Worm (Caenorhabditis elegans) whole organism, L2 larva: ENCODE results near the gene elks-1.
"Not testable (repeated sequence)": the region's sequence is repeated elsewhere in the genome, so short reads cannot be mapped to it uniquely, and the experiment has no call there.

Experiments
- F13H6.1 ChIP-seq: sonication (generic microtip); optimal IDR thresholded peaks from 2 replicates; lab custom pipeline; 2016; ENCODE audit warnings: missing genetic modification characterization, missing compliant biosample characterization
- R02D3.7 ChIP-seq: fragments of 150-350 bp; optimal IDR thresholded peaks from 2 replicates; lab custom pipeline; 2014; ENCODE audit warnings: missing biosample characterization, missing genetic modification characterization
- ZK546.5 ChIP-seq: sonication (generic microtip); optimal IDR thresholded peaks from 2 replicates; lab custom pipeline; 2017; ENCODE audit warnings: missing biosample characterization, missing genetic modification characterization
- aly-2 ChIP-seq: fragments of 150-350 bp; optimal IDR thresholded peaks from 2 replicates; lab custom pipeline; 2014; ENCODE audit warnings: missing biosample characterization, missing genetic modification characterization
- ceh-16 ChIP-seq: fragments of 150-350 bp; optimal IDR thresholded peaks from 2 replicates; lab custom pipeline; 2014; ENCODE audit warnings: missing biosample characterization, missing genetic modification characterization
- dmd-4 ChIP-seq: sonication (generic microtip); optimal IDR thresholded peaks from 2 replicates; lab custom pipeline; 2017; ENCODE audit warnings: missing biosample characterization, missing genetic modification characterization
- egl-27 ChIP-seq: sonication (generic microtip); optimal IDR thresholded peaks from 3 replicates; lab custom pipeline; 2017; ENCODE audit warnings: missing biosample characterization, missing genetic modification reagents, missing genetic modification characterization
- elt-1 ChIP-seq: fragments of 150-350 bp; optimal IDR thresholded peaks from 2 replicates; lab custom pipeline; 2014; ENCODE audit warnings: missing biosample characterization, missing genetic modification characterization
- fos-1 ChIP-seq: fragments of 150-350 bp; optimal IDR thresholded peaks from 2 replicates; lab custom pipeline; 2014; ENCODE audit warnings: missing biosample characterization, missing genetic modification characterization
- gmeb-1 ChIP-seq: fragments of 150-350 bp; optimal IDR thresholded peaks from 2 replicates; lab custom pipeline; 2014; ENCODE audit warnings: missing biosample characterization, missing genetic modification characterization
- lin-13 ChIP-seq: fragments of 150-350 bp; optimal IDR thresholded peaks from 2 replicates; lab custom pipeline; 2014; ENCODE audit warnings: missing biosample characterization, missing genetic modification reagents, missing genetic modification characterization
- lin-39 ChIP-seq: fragments of 150-350 bp; optimal IDR thresholded peaks from 2 replicates; lab custom pipeline; 2014; ENCODE audit warnings: missing biosample characterization, missing genetic modification reagents, missing genetic modification characterization
- mab-5 ChIP-seq: fragments of 150-350 bp; optimal IDR thresholded peaks from 2 replicates; lab custom pipeline; 2014; ENCODE audit warnings: missing biosample characterization, missing genetic modification characterization
- mbf-1 ChIP-seq: sonication (generic microtip); optimal IDR thresholded peaks from 2 replicates; lab custom pipeline; 2017; ENCODE audit warnings: missing biosample characterization, missing genetic modification characterization
- mdl-1 ChIP-seq, 2 experiments: fragments of 150-350 bp in 1 of 2; sonication (generic microtip) in 1 of 2; optimal IDR thresholded peaks; 2 replicates each; lab custom pipeline; 2017; ENCODE audit warnings: missing biosample characterization in 2 of 2, missing genetic modification characterization in 2 of 2
- nhr-10 ChIP-seq: sonication (generic microtip); optimal IDR thresholded peaks from 2 replicates; lab custom pipeline; 2017; ENCODE audit warnings: missing biosample characterization, missing genetic modification characterization
- nhr-11 ChIP-seq: fragments of 150-350 bp; optimal IDR thresholded peaks from 2 replicates; lab custom pipeline; 2014; ENCODE audit warnings: missing biosample characterization, missing genetic modification characterization
- nhr-12 ChIP-seq: fragments of 150-350 bp; optimal IDR thresholded peaks from 2 replicates; lab custom pipeline; 2014; ENCODE audit warnings: missing biosample characterization, missing genetic modification characterization
- nhr-129 ChIP-seq: fragments of 150-350 bp; optimal IDR thresholded peaks from 2 replicates; lab custom pipeline; 2014; ENCODE audit warnings: missing biosample characterization, missing genetic modification characterization
- nhr-21 ChIP-seq: fragments of 150-350 bp; optimal IDR thresholded peaks from 2 replicates; lab custom pipeline; 2014; ENCODE audit warnings: missing biosample characterization, missing genetic modification characterization
- nhr-25 ChIP-seq: fragments of 150-350 bp; sonication (generic microtip); optimal IDR thresholded peaks from 3 replicates; lab custom pipeline; 2014; ENCODE audit warnings: missing biosample characterization, missing genetic modification characterization
- nhr-6 ChIP-seq: fragments of 150-350 bp; optimal IDR thresholded peaks from 2 replicates; lab custom pipeline; 2014; ENCODE audit warnings: missing biosample characterization, missing genetic modification characterization
- nhr-77 ChIP-seq: fragments of 150-350 bp; optimal IDR thresholded peaks from 2 replicates; lab custom pipeline; 2014; ENCODE audit warnings: missing biosample characterization, missing genetic modification characterization
- peb-1 ChIP-seq: fragments of 150-350 bp; optimal IDR thresholded peaks from 2 replicates; lab custom pipeline; 2014; ENCODE audit warnings: missing biosample characterization, missing genetic modification characterization
- sem-4 ChIP-seq: fragments of 150-350 bp; optimal IDR thresholded peaks from 2 replicates; lab custom pipeline; 2014; ENCODE audit warnings: missing biosample characterization, missing genetic modification reagents, missing genetic modification characterization
- sma-3 ChIP-seq: sonication (generic microtip); optimal IDR thresholded peaks from 2 replicates; lab custom pipeline; 2016; ENCODE audit warnings: missing genetic modification reagents, missing genetic modification characterization, missing compliant biosample characterization
- sma-9 ChIP-seq, 2 experiments: fragments of 150-350 bp in 1 of 2; sonication (generic microtip) in 1 of 2; optimal IDR thresholded peaks; 2 replicates each; lab custom pipeline; 2014 to 2016; ENCODE audit warnings: missing genetic modification characterization in 2 of 2, mild to moderate bottlenecking in 1 of 2, missing biosample characterization in 1 of 2, missing compliant biosample characterization in 1 of 2, missing genetic modification reagents in 1 of 2, moderate library complexity in 1 of 2
- unc-62 ChIP-seq: fragments of 150-350 bp; optimal IDR thresholded peaks from 2 replicates; lab custom pipeline; 2014; ENCODE audit warnings: missing biosample characterization, missing genetic modification reagents, missing genetic modification characterization
- ztf-1 ChIP-seq: fragments of 200-800 bp; sonication (Bioruptor generic); conservative IDR thresholded peaks from 2 replicates; pipeline ENCODE4 v1.3.6; 2022; ENCODE audit warnings: missing genetic modification characterization, missing compliant biosample characterization
- ztf-11 ChIP-seq: sonication (generic microtip); optimal IDR thresholded peaks from 2 replicates; lab custom pipeline; 2017; ENCODE audit warnings: missing biosample characterization, missing genetic modification characterization
- ztf-4 ChIP-seq: fragments of 150-350 bp; optimal IDR thresholded peaks from 2 replicates; lab custom pipeline; 2014; ENCODE audit warnings: missing biosample characterization, missing genetic modification characterization

elks-1 gene

ce11 chrIV:3310662-3311219, 39.1 kb downstream of the elks-1 start:
- TF ChIP-seq sma-9 (GFP tag; optimal IDR thresholded peaks at IDR 0.05; lab: Kevin White, UChicago) (peak; percentile 41), sma-9 (tag; optimal IDR thresholded peaks at IDR 0.05; lab: Kevin White, UChicago) (no peak), sma-3 (GFP tag; lab: Kevin White, UChicago) (no peak)

ce11 chrIV:3308885-3309284, 40.9 kb downstream of the elks-1 start:
- TF ChIP-seq mab-5 (tag; lab: Kevin White, UChicago) (no peak), F13H6.1 (tag; lab: Kevin White, UChicago) (peak; percentile 28), ztf-1 (GFP tag; lab: Robert Waterston, UW) (no peak), mdl-1 (tag; optimal IDR thresholded peaks at IDR 0.05; lab: Kevin White, UChicago) (no peak)

- no peak for TF ChIP-seq dmd-4 (tag; lab: Kevin White, UChicago)
- TF ChIP-seq ztf-1 (GFP tag; lab: Robert Waterston, UW) = no peak
- no peak for TF ChIP-seq nhr-21
- no peak for TF ChIP-seq nhr-77
- TF ChIP-seq ZK546.5 (tag; lab: Kevin White, UChicago) = no peak
These were observed 42.4 kb downstream of the elks-1 start, which contains the start of gene W08E12.9 for ce11 chrIV:3307463-3307862. TSS of gene W08E12.9 (minus strand) at chrIV:3307563.

DNA sequence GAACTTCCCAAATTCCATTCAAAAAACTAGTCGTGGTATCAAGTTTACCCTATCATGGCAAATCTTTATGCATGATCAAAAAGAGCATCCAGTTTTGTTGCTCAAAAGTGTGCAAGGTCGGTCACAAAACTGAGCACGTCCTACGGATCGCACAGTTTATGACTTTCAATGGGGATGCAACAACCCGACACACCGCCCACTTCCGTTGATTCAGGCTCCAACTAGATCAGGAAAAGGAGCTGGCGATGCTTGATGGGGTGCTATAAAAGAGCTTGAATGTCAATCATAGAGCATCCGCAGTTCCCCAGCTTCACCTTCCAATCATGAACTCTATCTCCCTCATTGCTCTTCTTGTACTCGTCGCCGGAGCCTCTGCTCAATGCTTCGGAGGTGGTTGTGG, 44.3 kb downstream of the elks-1 start, which contains the start of gene W08E12.2:
Gene W08E12.2, plus strand, starts transcription at position 301 of the 400 bp plus-strand sequence.
- TF ChIP-seq nhr-129 (tag; lab: Kevin White, UChicago) (no peak), fos-1 (tag; lab: Kevin White, UChicago) (no peak), nhr-25 (tag; lab: Kevin White, UChicago) (no peak), elt-1 (tag; lab: Kevin White, UChicago) (no peak), nhr-11 (no peak), ztf-1 (GFP tag; lab: Robert Waterston, UW) (no peak), nhr-10 (no peak)

DNA sequence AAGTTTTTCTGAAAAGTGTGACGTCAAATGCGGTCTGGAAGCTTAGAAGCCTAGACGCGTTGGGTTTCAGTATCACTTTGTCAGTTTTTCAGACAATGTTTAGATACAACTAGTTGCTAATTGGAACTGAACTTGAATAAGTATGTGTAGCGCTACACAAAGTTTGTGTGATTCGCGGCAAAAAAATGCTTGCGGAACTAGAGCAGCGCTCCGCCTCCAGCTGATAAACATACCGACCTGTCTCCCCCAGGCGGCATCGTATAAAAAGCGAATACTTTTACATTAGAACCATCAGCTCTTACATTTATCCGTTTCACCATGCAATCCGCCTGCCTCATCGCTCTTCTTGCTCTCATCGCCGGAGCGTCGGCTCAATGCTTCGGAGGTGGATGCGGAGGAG, 46.1 kb downstream of the elks-1 start, which contains the start of gene idpp-12:
Gene idpp-12, plus strand, starts transcription at position 301 of the 400 bp plus-strand sequence.
- not testable (repeated sequence) for TF ChIP-seq elt-1 (tag; lab: Kevin White, UChicago); mdl-1 (tag; optimal IDR thresholded peaks at IDR 0.05; lab: Kevin White, UChicago); nhr-6 (tag; lab: Kevin White, UChicago)

- not testable (repeated sequence) for TF ChIP-seq aly-2, ceh-16, dmd-4 (tag; lab: Kevin White, UChicago)
- TF ChIP-seq, all 48 proteins: peak for 0; not testable (repeated sequence) for 48
These were observed 47.8 kb downstream of the elks-1 start, which contains the start of gene W08E12.4 for ce11 chrIV:3302058-3302457. TSS of gene W08E12.4 (plus strand) at chrIV:3302358.

DNA sequence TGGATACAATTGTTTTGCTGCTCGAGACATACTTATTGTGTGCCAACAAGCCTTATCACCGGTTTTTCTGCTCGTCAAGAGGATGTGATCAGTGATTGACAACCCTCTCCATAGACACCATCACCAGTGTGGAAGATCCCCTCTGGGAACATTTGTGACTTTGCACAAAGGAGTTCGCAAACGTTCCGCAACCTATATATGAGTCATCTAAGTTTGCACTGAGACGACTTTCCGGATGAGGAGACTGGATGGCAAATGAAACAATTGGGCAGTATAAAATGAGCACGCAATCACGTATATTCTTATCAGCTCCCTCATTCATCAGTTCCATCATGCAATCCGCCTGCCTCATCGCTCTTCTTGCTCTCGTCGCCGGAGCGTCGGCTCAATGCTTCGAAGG, 49.3 kb downstream of the elks-1 start, which contains the start of gene W08E12.5:
Gene W08E12.5, plus strand, starts transcription at position 301 of the 400 bp plus-strand sequence.
- TF ChIP-seq lin-39 (tag; lab: Kevin White, UChicago) (no peak), fos-1 (tag; lab: Kevin White, UChicago) (no peak), mbf-1 (tag; lab: Kevin White, UChicago) (no peak), aly-2 (tag; lab: Kevin White, UChicago) (no peak), R02D3.7 (no peak), ztf-11 (no peak), peb-1 (tag; lab: Kevin White, UChicago) (no peak), nhr-25 (tag; lab: Kevin White, UChicago) (no peak), sma-3 (GFP tag; lab: Kevin White, UChicago) (no peak), ZK546.5 (tag; lab: Kevin White, UChicago) (no peak)

- TF ChIP-seq nhr-12 (tag; lab: Kevin White, UChicago) (no peak), unc-62 (GFP tag; lab: Kevin White, UChicago) (no peak), nhr-25 (tag; lab: Kevin White, UChicago) (no peak), lin-13 (GFP tag; lab: Kevin White, UChicago) (no peak), nhr-11 (no peak), ztf-4 (tag; lab: Kevin White, UChicago) (no peak), egl-27 (tag; lab: Kevin White, UChicago) (no peak), fos-1 (tag; lab: Kevin White, UChicago) (no peak), sem-4 (no peak), F13H6.1 (tag; lab: Kevin White, UChicago) (no peak), ceh-16 (tag; lab: Kevin White, UChicago) (no peak), sma-3 (GFP tag; lab: Kevin White, UChicago) (no peak), gmeb-1 (no peak)
- TF ChIP-seq, all 48 proteins: peak for 0
These were observed 50.6 kb downstream of the elks-1 start for ce11 chrIV:3299229-3299628.
